Fruit fly (Drosophila melanogaster) Kc167 (cell line): ENCODE results near the gene Usp10.

Experiments used
- insv ChIP-seq: fragments of >200 bp; optimal IDR thresholded peaks from 3 replicates; lab custom pipeline; 2018; ENCODE audit warnings: missing external identifiers
- psq ChIP-seq: fragments of >200 bp; optimal IDR thresholded peaks from 2 replicates; lab custom pipeline; 2017; ENCODE audit warnings: missing external identifiers
- ttk ChIP-seq: sonication (Bioruptor generic); optimal IDR thresholded peaks from 2 replicates; lab custom pipeline; 2017; ENCODE audit warnings: missing external identifiers

dm6 chr3L:832897-833857 is 38.5 kb upstream of the Usp10 start, which contains the start of gene Sf3b3:
- TF ChIP-seq insv (no peak), psq (lab: Kevin White, UChicago) (no peak), ttk (lab: Kevin White, UChicago) (no peak)
